Worm (Caenorhabditis elegans): ENCODE results near the gene twk-16.

twk-16 gene

DNA sequence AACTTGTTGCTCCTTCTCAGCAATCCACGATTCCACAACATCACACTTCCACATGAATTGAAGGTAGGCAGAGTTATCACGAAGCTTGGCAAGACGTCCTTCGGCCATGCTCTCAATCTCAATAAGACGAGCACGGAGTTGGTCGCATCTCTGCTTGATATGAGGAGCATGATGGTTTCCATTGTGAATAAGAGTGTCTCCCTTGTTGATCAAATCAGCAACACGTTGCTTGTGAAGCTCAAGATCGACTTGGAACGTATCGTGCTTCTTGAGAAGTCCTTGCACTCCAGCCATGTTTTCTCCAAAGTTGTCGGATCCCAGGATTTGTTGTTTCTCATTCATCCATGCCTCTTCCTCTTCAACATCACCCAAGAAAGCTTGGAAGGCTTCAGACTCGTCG is 38.7 kb downstream of the twk-16 start:
- peak in 1 of 2 experiments; percentile 94 for TF ChIP-seq unc-62 (GFP tag; optimal IDR thresholded peaks at IDR 0.05 in 1 of 2)
- no peak for TF ChIP-seq unc-62 (tag; optimal IDR thresholded peaks at IDR 0.05)
- TF ChIP-seq nhr-111 (GFP tag; optimal IDR thresholded peaks at IDR 0.05), result no peak

DNA sequence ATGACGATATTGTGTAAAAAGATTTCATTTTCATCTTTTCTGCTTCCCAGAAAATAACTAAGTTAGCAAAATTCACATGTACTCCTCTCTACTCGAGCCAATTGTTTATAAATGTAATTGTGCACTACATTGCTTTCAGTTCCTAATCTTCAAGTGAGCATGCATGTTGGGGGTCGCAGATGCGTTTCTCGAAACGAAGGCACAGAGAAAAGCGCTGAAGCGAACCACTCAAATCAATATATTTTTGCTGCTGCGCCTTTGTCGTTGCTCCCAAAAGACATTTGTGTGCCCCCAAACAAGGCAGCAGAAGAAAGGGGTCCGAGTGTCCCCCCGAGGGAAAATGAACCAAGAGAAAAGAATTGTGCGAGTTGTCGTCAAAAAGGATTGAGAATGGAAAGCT is 45.3 kb downstream of the twk-16 start:
- TF ChIP-seq nhr-28 (tag; optimal IDR thresholded peaks at IDR 0.05) (no peak), ceh-62 (tag; optimal IDR thresholded peaks at IDR 0.05) (no peak), rbr-2 (tag; optimal IDR thresholded peaks at IDR 0.05) (peak; percentile 31), lin-38 (GFP tag; IDR thresholded peaks at IDR 0.05) (0 out of 2 replicates have a peak, but pooled peaks have one; percentile 10), nhr-77 (tag; optimal IDR thresholded peaks at IDR 0.05) (no peak), ZK546.5 (tag; optimal IDR thresholded peaks at IDR 0.05) (no peak), Y5F2A.4 (GFP tag; optimal IDR thresholded peaks at IDR 0.05) (no peak), mxl-3 (GFP tag; optimal IDR thresholded peaks at IDR 0.05) (no peak), daf-8 (GFP tag; IDR thresholded peaks at IDR 0.05) (no peak), fkh-10 (GFP tag; optimal IDR thresholded peaks at IDR 0.05) (peak; percentile 44), snpc-4 (tag; optimal IDR thresholded peaks at IDR 0.05) (no peak), lin-1 (GFP tag; IDR thresholded peaks at IDR 0.05) (no peak), Y48G9A.11 (GFP tag; IDR thresholded peaks at IDR 0.05) (no peak), hlh-11 (tag; optimal IDR thresholded peaks at IDR 0.05) (no peak), mxl-2 (GFP tag; conservative IDR thresholded peaks at IDR 0.05) (no peak), lin-39 (tag; optimal IDR thresholded peaks at IDR 0.05) (no peak), snpc-1.2 (GFP tag; IDR thresholded peaks at IDR 0.05) (no peak), nhr-41 (GFP tag; IDR thresholded peaks at IDR 0.05) (no peak), saeg-2 (GFP tag; IDR thresholded peaks at IDR 0.05) (no peak), ceh-82 (tag; optimal IDR thresholded peaks at IDR 0.05) (no peak), madf-5 (GFP tag; IDR thresholded peaks at IDR 0.05) (no peak), ces-1 (GFP tag; optimal IDR thresholded peaks at IDR 0.05) (no peak), nhr-76 (tag; optimal IDR thresholded peaks at IDR 0.05) (no peak), lin-15B (tag; optimal IDR thresholded peaks at IDR 0.05) (no peak), dpl-1 (GFP tag; optimal IDR thresholded peaks at IDR 0.05) (no peak), ZK337.2 (GFP tag; IDR thresholded peaks at IDR 0.05) (no peak), ceh-28 (tag; optimal IDR thresholded peaks at IDR 0.05) (no peak), mep-1 (tag; optimal IDR thresholded peaks at IDR 0.05) (peak; percentile 62), nhr-11 (tag; optimal IDR thresholded peaks at IDR 0.05) (no peak), ama-1 (optimal IDR thresholded peaks at IDR 0.05) (no peak), nhr-25 (tag; optimal IDR thresholded peaks at IDR 0.05; ENCODE audit: borderline replicate concordance, insufficient read depth) (no peak), T26A8.4 (GFP tag; IDR thresholded peaks at IDR 0.05) (no peak), set-16 (GFP tag; IDR thresholded peaks at IDR 0.05) (0 out of 2 replicates have a peak, but pooled peaks have one; percentile 16), vab-7 (GFP tag; IDR thresholded peaks at IDR 0.05) (no peak), nhr-10 (tag; optimal IDR thresholded peaks at IDR 0.05) (no peak), Y75B8A.6 (GFP tag; IDR thresholded peaks at IDR 0.05) (no peak), daf-12 (tag; optimal IDR thresholded peaks at IDR 0.05) (no peak), lir-3 (tag; optimal IDR thresholded peaks at IDR 0.05) (no peak), spr-1 (tag; optimal IDR thresholded peaks at IDR 0.05) (no peak), ceh-32 (tag; optimal IDR thresholded peaks at IDR 0.05; ENCODE audit: poor library complexity) (no peak), arid-1 (GFP tag; conservative IDR thresholded peaks at IDR 0.05) (no peak), ctbp-1 (GFP tag; IDR thresholded peaks at IDR 0.05) (peak; percentile 65), lim-7 (GFP tag; IDR thresholded peaks at IDR 0.05) (no peak), gei-8 (GFP tag; optimal IDR thresholded peaks at IDR 0.05) (no peak), zfp-3 (GFP tag; conservative IDR thresholded peaks at IDR 0.05) (no peak), tag-97 (GFP tag; IDR thresholded peaks at IDR 0.05) (no peak), F26F4.8 (GFP tag; conservative IDR thresholded peaks at IDR 0.05) (no peak), dmd-9 (GFP tag; IDR thresholded peaks at IDR 0.05) (no peak), spr-3 (GFP tag; optimal IDR thresholded peaks at IDR 0.05) (no peak)
